Fruit fly (Drosophila melanogaster): ENCODE results near the gene CG13917.

CG13917 gene

dm6 chr3L:1549148-1549547 lies 27.4 kb upstream of the CG13917 start:
- no peak for TF ChIP-seq CG7101 (tag; optimal IDR thresholded peaks at IDR 0.05)
- TF ChIP-seq CG12768 (GFP tag; optimal IDR thresholded peaks at IDR 0.05): no peak
- no peak for TF ChIP-seq CG7045 (GFP tag; optimal IDR thresholded peaks at IDR 0.05)
- no peak for TF ChIP-seq Crg-1 (GFP tag; optimal IDR thresholded peaks at IDR 0.05)
- TF ChIP-seq kay (GFP tag; ENCODE audit: borderline replicate concordance): no peak
- no peak for TF ChIP-seq bab1 (GFP tag; optimal IDR thresholded peaks at IDR 0.05)
- no peak for TF ChIP-seq CG1620 (GFP tag; optimal IDR thresholded peaks at IDR 0.05)
- TF ChIP-seq CG11617 (GFP tag; optimal IDR thresholded peaks at IDR 0.05): no peak
- no peak for TF ChIP-seq toe (GFP tag; optimal IDR thresholded peaks at IDR 0.05)
- no peak for TF ChIP-seq CG5204 (GFP tag; optimal IDR thresholded peaks at IDR 0.05)
- TF ChIP-seq cnc (optimal IDR thresholded peaks at IDR 0.05): no peak
- no peak for TF ChIP-seq CG14711 (tag; optimal IDR thresholded peaks at IDR 0.05)
- no peak for TF ChIP-seq ovo (GFP tag; optimal IDR thresholded peaks at IDR 0.05)
- no peak for TF ChIP-seq Clk (GFP tag; optimal IDR thresholded peaks at IDR 0.05)

- no peak for TF ChIP-seq CG7101 (tag; optimal IDR thresholded peaks at IDR 0.05)
- no peak for TF ChIP-seq bab1 (GFP tag; optimal IDR thresholded peaks at IDR 0.05)
- no peak for TF ChIP-seq tj (GFP tag; optimal IDR thresholded peaks at IDR 0.05)
- no peak for TF ChIP-seq Hr96 (GFP tag; optimal IDR thresholded peaks at IDR 0.05)
- TF ChIP-seq pad (GFP tag; optimal IDR thresholded peaks at IDR 0.05): no peak
- peak; percentile 19 for TF ChIP-seq CG12768 (GFP tag; optimal IDR thresholded peaks at IDR 0.05)
- no peak for TF ChIP-seq CG33017 (tag; optimal IDR thresholded peaks at IDR 0.05)
- peak; percentile 91 for TF ChIP-seq Mnt (GFP tag; optimal IDR thresholded peaks at IDR 0.05)
- no peak for TF ChIP-seq CG5204 (GFP tag; optimal IDR thresholded peaks at IDR 0.05)
- no peak for TF ChIP-seq toe (GFP tag; optimal IDR thresholded peaks at IDR 0.05)
- no peak for TF ChIP-seq CG7045 (GFP tag; optimal IDR thresholded peaks at IDR 0.05)
- peak; percentile 61 for TF ChIP-seq cic (GFP tag; optimal IDR thresholded peaks at IDR 0.05)
- TF ChIP-seq CG11617 (GFP tag; optimal IDR thresholded peaks at IDR 0.05): peak; percentile 28
- no peak for TF ChIP-seq Crg-1 (GFP tag; optimal IDR thresholded peaks at IDR 0.05)
Observed at dm6 chr3L:1549634-1550071, 26.8 kb upstream of the CG13917 start.

dm6 chr3L:1550914-1551313 lies 25.6 kb upstream of the CG13917 start:
- TF ChIP-seq CG1620 (GFP tag; optimal IDR thresholded peaks at IDR 0.05): no peak
- no peak for TF ChIP-seq Crg-1 (GFP tag; optimal IDR thresholded peaks at IDR 0.05)
- no peak for TF ChIP-seq pad (GFP tag; optimal IDR thresholded peaks at IDR 0.05)
- no peak for TF ChIP-seq cic (GFP tag; optimal IDR thresholded peaks at IDR 0.05)
- no peak for TF ChIP-seq ovo (GFP tag; optimal IDR thresholded peaks at IDR 0.05)

- TF ChIP-seq CG7045 (GFP tag; optimal IDR thresholded peaks at IDR 0.05) (no peak), CG11617 (GFP tag; optimal IDR thresholded peaks at IDR 0.05) (no peak), Crg-1 (GFP tag; optimal IDR thresholded peaks at IDR 0.05) (no peak)
Observed at dm6 chr3L:1553193-1553592, 23.3 kb upstream of the CG13917 start, which contains the start of gene Pcyt2. Pcyt2 (plus strand) TSS chr3L:1553493.

dm6 chr3L:1558178-1558788 lies 18.2 kb upstream of the CG13917 start, which contains the start of the genes Pex10 and CG12099:
Pex10 (plus strand) TSS chr3L:1558228.
CG12099 (minus strand) TSS chr3L:1558484.
- TF ChIP-seq cnc (optimal IDR thresholded peaks at IDR 0.05) (no peak), CG7045 (GFP tag; optimal IDR thresholded peaks at IDR 0.05) (peak; percentile 89), Mnt (GFP tag; optimal IDR thresholded peaks at IDR 0.05) (peak; percentile 92), Hr96 (GFP tag; optimal IDR thresholded peaks at IDR 0.05) (peak; percentile 83), Crg-1 (GFP tag; optimal IDR thresholded peaks at IDR 0.05) (peak; percentile 93), CG33017 (tag; optimal IDR thresholded peaks at IDR 0.05) (peak; percentile 86), kay (GFP tag; ENCODE audit: borderline replicate concordance) (no peak), bab1 (GFP tag; optimal IDR thresholded peaks at IDR 0.05) (peak; percentile 91), CG1620 (GFP tag; optimal IDR thresholded peaks at IDR 0.05) (peak; percentile 90), cic (GFP tag; optimal IDR thresholded peaks at IDR 0.05) (peak; percentile 66), CG14711 (tag; optimal IDR thresholded peaks at IDR 0.05) (peak; percentile 83), Clk (GFP tag; optimal IDR thresholded peaks at IDR 0.05) (peak; percentile 93), pad (GFP tag; optimal IDR thresholded peaks at IDR 0.05) (peak; percentile 83), CG11617 (GFP tag; optimal IDR thresholded peaks at IDR 0.05) (peak; percentile 95), CG5204 (GFP tag; optimal IDR thresholded peaks at IDR 0.05) (no peak), CG12768 (GFP tag; optimal IDR thresholded peaks at IDR 0.05) (peak; percentile 95), tj (GFP tag; optimal IDR thresholded peaks at IDR 0.05) (peak; percentile 84), toe (GFP tag; optimal IDR thresholded peaks at IDR 0.05) (peak; percentile 94), ovo (GFP tag; optimal IDR thresholded peaks at IDR 0.05) (peak; percentile 86), CG7101 (tag; optimal IDR thresholded peaks at IDR 0.05) (peak; percentile 93)

- TF ChIP-seq CG7101 (tag; optimal IDR thresholded peaks at IDR 0.05) (no peak), Crg-1 (GFP tag; optimal IDR thresholded peaks at IDR 0.05) (no peak), CG33017 (tag; optimal IDR thresholded peaks at IDR 0.05) (no peak), ovo (GFP tag; optimal IDR thresholded peaks at IDR 0.05) (no peak)
Observed at dm6 chr3L:1565092-1565491, 11.4 kb upstream of the CG13917 start, which contains the start of gene CG12003. CG12003 (plus strand) TSS chr3L:1565392.
